Worm (Caenorhabditis elegans) whole organism, L1 larva: ENCODE results near the gene T19E7.6.

Experiments used
- C04F5.9 ChIP-seq: sonication (generic microtip); optimal IDR thresholded peaks from 2 replicates; lab custom pipeline; 2016; ENCODE audit warnings: missing genetic modification characterization, missing compliant biosample characterization
- C34B4.2 ChIP-seq: sonication (generic microtip); optimal IDR thresholded peaks from 2 replicates; lab custom pipeline; 2017; ENCODE audit warnings: mild to moderate bottlenecking, missing genetic modification characterization, missing compliant biosample characterization
- F16B12.6 ChIP-seq: fragments of 150-350 bp; optimal IDR thresholded peaks from 2 replicates; lab custom pipeline; 2014; ENCODE audit warnings: missing biosample characterization, missing genetic modification characterization
- Y116A8C.19 ChIP-seq: sonication (generic microtip); optimal IDR thresholded peaks from 2 replicates; lab custom pipeline; 2016; ENCODE audit warnings: missing compliant biosample characterization, missing genetic modification characterization, borderline replicate concordance
- aly-2 ChIP-seq: fragments of 150-350 bp; optimal IDR thresholded peaks from 2 replicates; lab custom pipeline; 2014; ENCODE audit warnings: missing biosample characterization, missing genetic modification characterization
- ama-1 ChIP-seq: fragments of 150-350 bp; optimal IDR thresholded peaks from 2 replicates; lab custom pipeline; 2014
- blmp-1 ChIP-seq: fragments of 150-350 bp; optimal IDR thresholded peaks from 2 replicates; lab custom pipeline; 2014; ENCODE audit warnings: missing biosample characterization, missing genetic modification characterization
- ceh-63 ChIP-seq: fragments of 200-800 bp; sonication (Bioruptor generic); optimal IDR thresholded peaks from 2 replicates; lab custom pipeline; 2018; ENCODE audit warnings: mild to moderate bottlenecking, missing genetic modification characterization, missing compliant biosample characterization
- ceh-82 ChIP-seq, 3 experiments: fragments of 150-350 bp in 1 of 3; sonication (generic microtip) in 2 of 3; optimal IDR thresholded peaks; 2 replicates each; lab custom pipeline; 2014 to 2017; ENCODE audit warnings: missing biosample characterization in 3 of 3, missing genetic modification characterization in 3 of 3
- ceh-90 ChIP-seq: sonication (generic microtip); optimal IDR thresholded peaks from 2 replicates; lab custom pipeline; 2016; ENCODE audit warnings: missing genetic modification characterization, missing compliant biosample characterization
- dpl-1 ChIP-seq, 3 experiments: fragments of 150-350 bp in 2 of 3; sonication (generic microtip) in 1 of 3; optimal IDR thresholded peaks; 2 replicates each; lab custom pipeline; 2014 to 2017; ENCODE audit warnings: missing biosample characterization in 3 of 3, missing genetic modification characterization in 3 of 3, missing genetic modification reagents in 3 of 3
- efl-1 ChIP-seq, 4 experiments: fragments of 150-350 bp; optimal IDR thresholded peaks in 3 of 4; peaks in 1 of 4; 1 replicate in 1 of 4; 2 replicates in 3 of 4; lab custom pipeline; 2014; ENCODE audit warnings: missing biosample characterization in 2 of 4, missing genetic modification characterization in 2 of 4, missing genetic modification reagents in 2 of 4
- efl-3 ChIP-seq: fragments of 200-800 bp; sonication (Bioruptor generic); optimal IDR thresholded peaks from 2 replicates; lab custom pipeline; 2018; ENCODE audit warnings: mild to moderate bottlenecking, missing genetic modification characterization, missing compliant biosample characterization
- elt-3 ChIP-seq, 6 experiments: fragments of 150-350 bp in 1 of 6; sonication (generic microtip); optimal IDR thresholded peaks; 2 replicates each; lab custom pipeline; 2017 to 2018; ENCODE audit warnings: missing biosample characterization in 6 of 6, missing genetic modification characterization in 6 of 6, inconsistent platforms in 1 of 6
- fkh-10 ChIP-seq: sonication (generic microtip); optimal IDR thresholded peaks from 2 replicates; lab custom pipeline; 2017; ENCODE audit warnings: missing biosample characterization, missing genetic modification reagents, missing genetic modification characterization
- fkh-4 ChIP-seq: sonication (generic microtip); optimal IDR thresholded peaks from 2 replicates; lab custom pipeline; 2016; ENCODE audit warnings: missing compliant biosample characterization, missing genetic modification characterization, borderline replicate concordance
- fos-1 ChIP-seq: fragments of 150-350 bp; optimal IDR thresholded peaks from 2 replicates; lab custom pipeline; 2014; ENCODE audit warnings: missing biosample characterization, missing genetic modification characterization
- grh-1 ChIP-seq: fragments of 200-800 bp; sonication (Bioruptor generic); IDR thresholded peaks from 2 replicates; pipeline ENCODE4 v1.3.6; 2022; ENCODE audit warnings: missing genetic modification reagents, missing genetic modification characterization, missing compliant biosample characterization
- hlh-17 ChIP-seq: fragments of 200-800 bp; sonication (Bioruptor generic); optimal IDR thresholded peaks from 2 replicates; lab custom pipeline; 2018; ENCODE audit warnings: missing genetic modification characterization, mild to moderate bottlenecking, missing compliant biosample characterization, moderate library complexity, borderline replicate concordance
- hpl-2 ChIP-seq: fragments of 150-350 bp; optimal IDR thresholded peaks from 2 replicates; lab custom pipeline; 2014; ENCODE audit warnings: missing biosample characterization, missing genetic modification reagents, missing genetic modification characterization
- jun-1 ChIP-seq: fragments of 150-350 bp; optimal IDR thresholded peaks from 2 replicates; lab custom pipeline; 2014; ENCODE audit warnings: missing biosample characterization, missing genetic modification reagents, missing genetic modification characterization
- lin-14 ChIP-seq: fragments of 200-800 bp; sonication (Bioruptor generic); optimal IDR thresholded peaks from 2 replicates; lab custom pipeline; 2018; ENCODE audit warnings: mild to moderate bottlenecking, missing genetic modification characterization, moderate library complexity, missing compliant biosample characterization
- lin-35 ChIP-seq, 2 experiments: fragments of 150-350 bp; optimal IDR thresholded peaks; 2 replicates each; lab custom pipeline; 2014; ENCODE audit warnings: missing biosample characterization in 2 of 2, missing genetic modification characterization in 2 of 2, missing genetic modification reagents in 2 of 2
- lin-39 ChIP-seq: fragments of 150-350 bp; optimal IDR thresholded peaks from 2 replicates; lab custom pipeline; 2014; ENCODE audit warnings: missing biosample characterization, missing genetic modification reagents, missing genetic modification characterization
- lir-3 ChIP-seq: sonication (generic microtip); optimal IDR thresholded peaks from 2 replicates; lab custom pipeline; 2016; ENCODE audit warnings: mild to moderate bottlenecking, missing genetic modification characterization, moderate library complexity, missing compliant biosample characterization; ENCODE audit not compliant: poor library complexity
- lsy-2 ChIP-seq, 2 experiments: fragments of 150-350 bp; optimal IDR thresholded peaks; 2 replicates each; lab custom pipeline; 2014; ENCODE audit warnings: missing biosample characterization in 2 of 2, missing genetic modification characterization in 2 of 2
- mab-9 ChIP-seq: fragments of 200-800 bp; sonication (Bioruptor generic); IDR thresholded peaks from 2 replicates; pipeline ENCODE4 v1.3.6; 2022; ENCODE audit warnings: missing genetic modification reagents, missing genetic modification characterization, missing compliant biosample characterization
- mep-1 ChIP-seq: fragments of 150-350 bp; optimal IDR thresholded peaks from 2 replicates; lab custom pipeline; 2014; ENCODE audit warnings: missing biosample characterization, missing genetic modification characterization
- nhr-11 ChIP-seq: fragments of 150-350 bp; optimal IDR thresholded peaks from 2 replicates; lab custom pipeline; 2014; ENCODE audit warnings: missing biosample characterization, missing genetic modification characterization
- nhr-12 ChIP-seq: sonication (generic microtip); optimal IDR thresholded peaks from 2 replicates; lab custom pipeline; 2017; ENCODE audit warnings: missing biosample characterization, missing genetic modification characterization
- nhr-19 ChIP-seq: fragments of 200-800 bp; sonication (Bioruptor generic); conservative IDR thresholded peaks from 2 replicates; pipeline ENCODE4 v1.3.6; 2022; ENCODE audit warnings: missing genetic modification characterization, missing compliant biosample characterization
- nhr-20 ChIP-seq: sonication (generic microtip); optimal IDR thresholded peaks from 2 replicates; lab custom pipeline; 2016; ENCODE audit warnings: mild to moderate bottlenecking, missing genetic modification characterization, missing compliant biosample characterization
- nhr-237 ChIP-seq: fragments of 150-350 bp; optimal IDR thresholded peaks from 2 replicates; lab custom pipeline; 2014; ENCODE audit warnings: missing biosample characterization, missing genetic modification characterization
- nhr-28 ChIP-seq: fragments of 150-350 bp; optimal IDR thresholded peaks from 2 replicates; lab custom pipeline; 2014; ENCODE audit warnings: missing biosample characterization, missing genetic modification characterization
- nhr-47 ChIP-seq: sonication (generic microtip); optimal IDR thresholded peaks from 2 replicates; lab custom pipeline; 2016; ENCODE audit warnings: mild to moderate bottlenecking, missing genetic modification characterization, moderate library complexity, missing compliant biosample characterization
- nhr-76 ChIP-seq: sonication (generic microtip); optimal IDR thresholded peaks from 2 replicates; lab custom pipeline; 2017; ENCODE audit warnings: missing biosample characterization, missing genetic modification characterization
- pqm-1 ChIP-seq: sonication (generic microtip); optimal IDR thresholded peaks from 3 replicates; lab custom pipeline; 2017; ENCODE audit warnings: missing biosample characterization, missing genetic modification characterization
- rnt-1 ChIP-seq: sonication (generic microtip); optimal IDR thresholded peaks from 2 replicates; lab custom pipeline; 2016; ENCODE audit warnings: mild to moderate bottlenecking, missing genetic modification characterization, moderate library complexity, missing compliant biosample characterization
- skn-1 ChIP-seq: fragments of 150-350 bp; optimal IDR thresholded peaks from 2 replicates; lab custom pipeline; 2014; ENCODE audit warnings: missing biosample characterization, missing genetic modification characterization
- snu-23 ChIP-seq: sonication (generic microtip); optimal IDR thresholded peaks from 2 replicates; lab custom pipeline; 2016; ENCODE audit warnings: missing genetic modification characterization, missing compliant biosample characterization
- sox-4 ChIP-seq: sonication (generic microtip); optimal IDR thresholded peaks from 2 replicates; lab custom pipeline; 2016; ENCODE audit warnings: missing genetic modification characterization, missing compliant biosample characterization
- sup-37 ChIP-seq: fragments of 200-800 bp; sonication (Bioruptor generic); optimal IDR thresholded peaks from 2 replicates; lab custom pipeline; 2018; ENCODE audit warnings: mild to moderate bottlenecking, missing genetic modification characterization, missing compliant biosample characterization
- unc-62 ChIP-seq: fragments of 150-350 bp; optimal IDR thresholded peaks from 2 replicates; lab custom pipeline; 2014; ENCODE audit warnings: missing biosample characterization, missing genetic modification reagents, missing genetic modification characterization
- ztf-4 ChIP-seq: fragments of 150-350 bp; optimal IDR thresholded peaks from 2 replicates; lab custom pipeline; 2014; ENCODE audit warnings: missing biosample characterization, missing genetic modification characterization

T19E7.6 gene

DNA sequence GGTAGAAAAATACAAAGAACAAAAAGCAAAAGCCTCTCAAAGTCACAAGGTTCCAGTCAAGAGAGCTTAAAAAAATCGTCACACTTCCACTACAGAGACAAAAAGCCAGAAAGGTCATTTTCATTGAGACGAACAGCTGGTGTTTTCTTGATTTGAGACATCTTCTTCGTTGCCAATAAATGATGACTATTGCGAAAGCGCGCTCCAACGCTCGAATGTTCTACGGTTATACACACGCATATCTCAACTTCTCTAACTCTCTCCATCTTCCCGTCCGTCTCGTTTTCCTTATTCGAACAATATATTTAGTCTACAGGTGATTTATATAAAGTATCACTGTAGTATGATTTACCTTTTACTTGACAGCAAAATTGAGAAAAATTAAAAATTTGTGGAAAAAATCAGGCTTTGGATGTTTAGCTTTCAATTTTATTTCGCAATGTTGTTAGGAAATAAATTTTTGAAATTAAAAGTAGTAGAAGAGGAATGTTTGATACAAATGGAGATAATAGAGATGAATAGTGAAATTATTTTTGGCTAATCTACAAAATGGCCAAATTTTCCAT lies 3.9 kb downstream of the T19E7.6 start (continued):
- TF ChIP-seq ceh-82 (tag; optimal IDR thresholded peaks at IDR 0.05; lab: Kevin White, UChicago) = peak in 1 of 3 experiments; percentile 12
- TF ChIP-seq mab-9 (GFP tag; lab: Robert Waterston, UW) = no peak
- TF ChIP-seq sox-4 = no peak
- no peak for TF ChIP-seq skn-1
- TF ChIP-seq sup-37 (GFP tag; lab: Kevin White, UChicago) = no peak
- peak; percentile 63 for TF ChIP-seq snu-23 (GFP tag; lab: Kevin White, UChicago)
- no peak for TF ChIP-seq efl-3 (GFP tag; lab: Kevin White, UChicago)
- TF ChIP-seq elt-3 (tag; optimal IDR thresholded peaks at IDR 0.05; lab: Kevin White, UChicago) = peak in 2 of 6 experiments; percentile 29 to 66
- no peak for TF ChIP-seq nhr-28 (tag; lab: Kevin White, UChicago)
- no peak for TF ChIP-seq nhr-12 (tag; lab: Kevin White, UChicago)
- TF ChIP-seq ceh-63 (GFP tag; lab: Kevin White, UChicago) = no peak
- TF ChIP-seq nhr-20 = peak; percentile 49
- no peak for TF ChIP-seq F16B12.6
- TF ChIP-seq lin-35 (GFP tag; optimal IDR thresholded peaks at IDR 0.05; lab: Kevin White, UChicago) = peak; percentile 40 to 69
- no peak for TF ChIP-seq nhr-76 (tag; lab: Kevin White, UChicago)
- no peak for TF ChIP-seq hpl-2 (GFP tag; lab: Kevin White, UChicago)
- TF ChIP-seq C04F5.9 (tag; lab: Kevin White, UChicago) = no peak
- TF ChIP-seq fos-1 (tag; lab: Kevin White, UChicago) = no peak
- no peak for TF ChIP-seq fkh-4 (tag; lab: Kevin White, UChicago)
- peak; percentile 1 to 46 (median 27) for TF ChIP-seq dpl-1 (GFP tag; optimal IDR thresholded peaks at IDR 0.05; lab: Kevin White, UChicago)
- no peak for TF ChIP-seq nhr-11
- TF ChIP-seq blmp-1 (tag; lab: Kevin White, UChicago) = peak; percentile 53
- peak; percentile 12 for TF ChIP-seq aly-2
- TF ChIP-seq grh-1 = no peak
- no peak for TF ChIP-seq pqm-1
- TF ChIP-seq lin-14 (GFP tag; lab: Kevin White, UChicago) = peak; percentile 85
- TF ChIP-seq unc-62 (GFP tag; lab: Kevin White, UChicago) = no peak
- TF ChIP-seq jun-1 (tag; lab: Kevin White, UChicago) = no peak
- TF ChIP-seq Y116A8C.19 (tag; lab: Kevin White, UChicago) = no peak
- no peak for TF ChIP-seq hlh-17 (GFP tag; lab: Kevin White, UChicago)
- TF ChIP-seq lin-39 (tag; lab: Kevin White, UChicago) = no peak
- no peak for TF ChIP-seq fkh-10
- peak; percentile 5 for TF ChIP-seq nhr-47 (tag; lab: Kevin White, UChicago)
- TF ChIP-seq lir-3 (tag; lab: Kevin White, UChicago) = peak; percentile 8
- peak; percentile 33 for TF ChIP-seq rnt-1
- no peak for TF ChIP-seq C34B4.2 (tag; lab: Kevin White, UChicago)
- no peak for TF ChIP-seq ztf-4 (tag; lab: Kevin White, UChicago)
- TF ChIP-seq, all 84 proteins: peak for 24

DNA sequence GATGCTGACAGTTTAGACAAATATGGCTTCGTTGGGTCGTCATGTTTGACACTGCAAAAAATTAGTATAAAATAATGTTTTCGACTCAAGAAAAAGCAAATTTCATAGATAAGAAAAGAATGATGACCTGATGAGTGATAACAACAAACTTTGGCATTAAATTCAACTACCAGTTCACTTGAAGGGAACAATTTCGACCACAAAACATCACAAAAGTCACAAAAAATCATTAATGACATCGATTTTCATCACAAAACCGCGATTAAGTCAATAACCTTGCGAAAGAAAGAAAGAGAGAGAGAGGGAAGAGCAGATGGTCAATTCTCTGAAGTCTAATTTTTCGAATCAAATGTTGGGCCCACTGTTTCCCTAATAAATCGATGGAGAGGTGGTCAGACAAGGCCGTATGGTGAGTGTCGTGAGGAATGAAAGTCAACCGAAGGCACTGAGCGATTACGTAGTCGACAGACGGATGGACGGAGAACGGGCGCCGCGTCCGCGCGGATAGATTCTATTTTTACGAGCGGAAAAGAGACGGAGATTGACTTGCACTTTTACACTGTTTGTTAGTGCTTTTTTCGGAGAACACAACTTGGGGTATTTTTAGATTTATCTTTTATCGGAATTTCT lies 4.8 kb downstream of the T19E7.6 start, which contains the start of gene bec-1:
Gene bec-1, minus strand, starts transcription at position 51 of the 630 bp plus-strand sequence.
- TF ChIP-seq ceh-90 (tag; lab: Kevin White, UChicago) (no peak), nhr-237 (tag; lab: Kevin White, UChicago) (no peak), ztf-4 (tag; lab: Kevin White, UChicago) (no peak), efl-1 (optimal IDR thresholded peaks at IDR 0.05; lab: Kevin White, UChicago) (no peak), efl-1 (GFP tag; optimal IDR thresholded peaks at IDR 0.05 in 1 of 2; lab: Kevin White, UChicago) (peak in 1 of 2 experiments; percentile 72), mep-1 (tag; lab: Kevin White, UChicago) (peak; percentile 2), C04F5.9 (tag; lab: Kevin White, UChicago) (no peak), nhr-19 (no peak), skn-1 (no peak), lin-14 (GFP tag; lab: Kevin White, UChicago) (peak; percentile 1), ama-1 (no peak), lsy-2 (tag; optimal IDR thresholded peaks at IDR 0.05; lab: Kevin White, UChicago) (no peak), blmp-1 (tag; lab: Kevin White, UChicago) (peak; percentile 19)
- TF ChIP-seq, all 84 proteins: peak for 4
